Worm (Caenorhabditis elegans) whole organism, mixed stage, embryonic: Measurements from ENCODE around the gene dpy-9.

Source experiments
- M03D4.4 ChIP-seq: sonication (generic microtip); optimal IDR thresholded peaks from 2 replicates; lab custom pipeline; 2017; ENCODE audit warnings: mild to moderate bottlenecking, missing genetic modification characterization, missing compliant biosample characterization
- bed-3 ChIP-seq: fragments of 200-800 bp; sonication (Bioruptor generic); optimal IDR thresholded peaks from 3 replicates; lab custom pipeline; 2018; ENCODE audit warnings: mild to moderate bottlenecking, missing genetic modification characterization, moderate library complexity, missing compliant biosample characterization
- blmp-1 ChIP-seq: fragments of 150-350 bp; optimal IDR thresholded peaks from 2 replicates; lab custom pipeline; 2014; ENCODE audit warnings: missing biosample characterization, missing genetic modification characterization
- ceh-39 ChIP-seq: fragments of 150-350 bp; optimal IDR thresholded peaks from 2 replicates; lab custom pipeline; 2014; ENCODE audit warnings: missing biosample characterization, missing genetic modification characterization
- ceh-43 ChIP-seq: fragments of 200-800 bp; sonication (Bioruptor generic); optimal IDR thresholded peaks from 2 replicates; lab custom pipeline; 2018; ENCODE audit warnings: mild to moderate bottlenecking, missing genetic modification characterization, moderate library complexity, missing compliant biosample characterization
- ceh-83 ChIP-seq: fragments of 200-800 bp; sonication (Bioruptor generic); optimal IDR thresholded peaks from 2 replicates; lab custom pipeline; 2018; ENCODE audit warnings: mild to moderate bottlenecking, missing genetic modification characterization, missing compliant biosample characterization
- ces-1 ChIP-seq: fragments of 150-350 bp; optimal IDR thresholded peaks from 2 replicates; lab custom pipeline; 2014; ENCODE audit warnings: missing biosample characterization, missing genetic modification reagents, missing genetic modification characterization
- cnd-1 ChIP-seq: fragments of 200-800 bp; sonication (Bioruptor generic); optimal IDR thresholded peaks from 2 replicates; lab custom pipeline; 2018; ENCODE audit warnings: mild to moderate bottlenecking, missing genetic modification characterization, missing compliant biosample characterization
- drap-1 ChIP-seq: fragments of 200-800 bp; sonication (Bioruptor generic); optimal IDR thresholded peaks from 3 replicates; lab custom pipeline; 2018; ENCODE audit warnings: mild to moderate bottlenecking, missing genetic modification characterization, missing compliant biosample characterization
- elt-1 ChIP-seq: sonication (generic microtip); optimal IDR thresholded peaks from 2 replicates; lab custom pipeline; 2017; ENCODE audit warnings: missing genetic modification characterization, mild to moderate bottlenecking, missing compliant biosample characterization, antibody characterized with exemption, moderate library complexity, borderline replicate concordance; ENCODE audit not compliant: insufficient read depth
- elt-3 ChIP-seq: fragments of 150-350 bp; optimal IDR thresholded peaks from 2 replicates; lab custom pipeline; 2014; ENCODE audit warnings: missing biosample characterization, missing genetic modification characterization
- flh-1 ChIP-seq: fragments of 200-800 bp; sonication (Bioruptor generic); optimal IDR thresholded peaks from 2 replicates; lab custom pipeline; 2018; ENCODE audit warnings: mild to moderate bottlenecking, missing genetic modification characterization, moderate library complexity, missing compliant biosample characterization
- ham-2 ChIP-seq: fragments of 200-800 bp; sonication (Bioruptor generic); optimal IDR thresholded peaks from 2 replicates; lab custom pipeline; 2018; ENCODE audit warnings: mild to moderate bottlenecking, missing genetic modification characterization, missing compliant biosample characterization
- hlh-1 ChIP-seq: fragments of 150-350 bp; optimal IDR thresholded peaks from 2 replicates; lab custom pipeline; 2014; ENCODE audit warnings: missing biosample characterization, missing genetic modification reagents, missing genetic modification characterization
- lin-32 ChIP-seq: fragments of 200-800 bp; sonication (Bioruptor generic); optimal IDR thresholded peaks from 2 replicates; lab custom pipeline; 2018; ENCODE audit warnings: mild to moderate bottlenecking, missing genetic modification characterization, missing compliant biosample characterization
- lsy-2 ChIP-seq: fragments of 150-350 bp; optimal IDR thresholded peaks from 2 replicates; lab custom pipeline; 2014; ENCODE audit warnings: missing biosample characterization, missing genetic modification characterization
- mab-5 ChIP-seq: fragments of 150-350 bp; optimal IDR thresholded peaks from 2 replicates; lab custom pipeline; 2014; ENCODE audit warnings: missing biosample characterization, missing genetic modification characterization
- mep-1 ChIP-seq: fragments of 150-350 bp; optimal IDR thresholded peaks from 2 replicates; lab custom pipeline; 2017; ENCODE audit warnings: missing biosample characterization, missing genetic modification reagents, missing genetic modification characterization, inconsistent platforms
- mls-2 ChIP-seq: sonication (generic microtip); optimal IDR thresholded peaks from 2 replicates; lab custom pipeline; 2016; ENCODE audit warnings: mild to moderate bottlenecking, missing genetic modification characterization, moderate library complexity, missing compliant biosample characterization
- nhr-12 ChIP-seq: fragments of 150-350 bp; optimal IDR thresholded peaks from 2 replicates; lab custom pipeline; 2014; ENCODE audit warnings: missing biosample characterization, missing genetic modification characterization
- nhr-2 ChIP-seq: fragments of 150-350 bp; optimal IDR thresholded peaks from 2 replicates; lab custom pipeline; 2014; ENCODE audit warnings: missing biosample characterization, missing genetic modification characterization
- nhr-237 ChIP-seq: fragments of 150-350 bp; optimal IDR thresholded peaks from 2 replicates; lab custom pipeline; 2014; ENCODE audit warnings: missing biosample characterization, missing genetic modification characterization
- nhr-28 ChIP-seq: fragments of 150-350 bp; optimal IDR thresholded peaks from 2 replicates; lab custom pipeline; 2014; ENCODE audit warnings: missing biosample characterization, missing genetic modification characterization
- nhr-76 ChIP-seq: sonication (generic microtip); optimal IDR thresholded peaks from 2 replicates; lab custom pipeline; 2017; ENCODE audit warnings: missing biosample characterization, missing genetic modification characterization
- pha-4 ChIP-seq: fragments of 150-350 bp; optimal IDR thresholded peaks from 2 replicates; lab custom pipeline; 2018; ENCODE audit warnings: missing biosample characterization, missing genetic modification reagents, missing genetic modification characterization
- sem-2 ChIP-seq: fragments of 200-800 bp; sonication (Bioruptor generic); optimal IDR thresholded peaks from 2 replicates; lab custom pipeline; 2018; ENCODE audit warnings: mild to moderate bottlenecking, missing genetic modification characterization, missing compliant biosample characterization
- snpc-4 ChIP-seq: fragments of 150-350 bp; optimal IDR thresholded peaks from 2 replicates; lab custom pipeline; 2014; ENCODE audit warnings: missing biosample characterization, missing genetic modification characterization
- sptf-1 ChIP-seq: sonication (generic microtip); optimal IDR thresholded peaks from 2 replicates; lab custom pipeline; 2017; ENCODE audit warnings: mild to moderate bottlenecking, missing genetic modification characterization, moderate library complexity, missing compliant biosample characterization
- tbx-8 ChIP-seq: fragments of 200-800 bp; sonication (Bioruptor generic); optimal IDR thresholded peaks from 2 replicates; lab custom pipeline; 2018; ENCODE audit warnings: mild to moderate bottlenecking, missing genetic modification characterization, moderate library complexity, missing compliant biosample characterization
- unc-120 ChIP-seq: sonication (generic microtip); optimal IDR thresholded peaks from 2 replicates; lab custom pipeline; 2017; ENCODE audit warnings: missing genetic modification characterization, missing compliant biosample characterization; ENCODE audit not compliant: poor library complexity, severe bottlenecking
- unc-39 ChIP-seq: fragments of 150-350 bp; optimal IDR thresholded peaks from 2 replicates; lab custom pipeline; 2014; ENCODE audit warnings: missing biosample characterization, missing genetic modification characterization
- zip-8 ChIP-seq: fragments of 150-350 bp; optimal IDR thresholded peaks from 2 replicates; lab custom pipeline; 2014; ENCODE audit warnings: missing biosample characterization, missing genetic modification characterization
- ztf-11 ChIP-seq: fragments of 150-350 bp; optimal IDR thresholded peaks from 2 replicates; lab custom pipeline; 2014; ENCODE audit warnings: missing biosample characterization, missing genetic modification characterization

The dpy-9 gene

DNA sequence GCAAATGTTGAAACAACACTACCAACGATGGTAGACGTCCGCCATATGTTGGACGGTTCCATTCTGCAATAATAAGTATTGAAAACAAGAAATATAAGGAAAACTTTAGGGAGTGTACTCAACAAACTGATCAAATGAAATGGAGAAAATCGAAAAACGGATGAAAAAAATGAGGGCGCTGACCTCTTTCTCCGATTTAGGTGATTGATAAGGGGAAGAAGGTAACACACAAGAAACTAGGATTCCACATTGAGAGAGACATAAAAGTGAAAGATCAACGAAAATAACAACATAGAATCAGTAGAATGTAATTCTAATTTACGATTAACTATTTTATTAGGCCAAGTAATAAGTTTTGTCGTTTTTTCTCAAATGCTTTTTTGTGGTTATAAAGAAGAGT is at the start of gene dpy-9:
dpy-9 (minus strand) TSS at position 63 of the 400 bp plus-strand sequence.
- TF ChIP-seq M03D4.4 (tag; lab: Kevin White, UChicago) (no peak), snpc-4 (tag; lab: Kevin White, UChicago) (no peak), unc-39 (tag; lab: Kevin White, UChicago) (no peak), hlh-1 (tag; lab: Kevin White, UChicago) (no peak), cnd-1 (tag; lab: Kevin White, UChicago) (no peak), zip-8 (tag; lab: Kevin White, UChicago) (no peak), lin-32 (GFP tag; lab: Kevin White, UChicago) (no peak), sem-2 (GFP tag; lab: Kevin White, UChicago) (no peak), nhr-237 (tag; lab: Kevin White, UChicago) (no peak), ham-2 (GFP tag; lab: Kevin White, UChicago) (no peak), nhr-2 (tag; lab: Kevin White, UChicago) (no peak), ztf-11 (tag; lab: Kevin White, UChicago) (no peak), ceh-43 (no peak), elt-1 (tag; lab: Kevin White, UChicago) (no peak)

DNA sequence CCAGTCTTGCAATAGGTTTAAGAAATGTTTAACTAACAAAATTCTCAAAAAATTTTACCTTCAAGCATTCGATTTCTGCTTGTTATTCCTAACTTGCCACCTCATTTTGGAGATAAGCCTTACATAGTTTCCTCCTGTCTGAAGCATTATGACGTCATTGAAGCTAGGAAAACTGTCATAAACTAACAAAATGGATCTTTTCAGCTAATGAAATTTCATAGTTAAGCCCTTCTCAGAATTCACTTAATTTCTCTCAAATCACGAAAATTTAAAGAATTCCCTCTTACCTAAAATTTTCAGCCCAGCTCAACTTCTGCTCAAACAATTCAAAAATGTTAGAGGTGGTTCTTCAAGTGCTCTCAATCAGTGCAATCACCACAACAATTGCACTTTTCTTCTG is 48.2 kb upstream of the dpy-9 start, which contains the start of gene swt-1:
swt-1 (plus strand) TSS at position 301 of the 400 bp plus-strand sequence.
- peak; percentile 73 for TF ChIP-seq zip-8 (tag; lab: Kevin White, UChicago)
- no peak for TF ChIP-seq pha-4

DNA sequence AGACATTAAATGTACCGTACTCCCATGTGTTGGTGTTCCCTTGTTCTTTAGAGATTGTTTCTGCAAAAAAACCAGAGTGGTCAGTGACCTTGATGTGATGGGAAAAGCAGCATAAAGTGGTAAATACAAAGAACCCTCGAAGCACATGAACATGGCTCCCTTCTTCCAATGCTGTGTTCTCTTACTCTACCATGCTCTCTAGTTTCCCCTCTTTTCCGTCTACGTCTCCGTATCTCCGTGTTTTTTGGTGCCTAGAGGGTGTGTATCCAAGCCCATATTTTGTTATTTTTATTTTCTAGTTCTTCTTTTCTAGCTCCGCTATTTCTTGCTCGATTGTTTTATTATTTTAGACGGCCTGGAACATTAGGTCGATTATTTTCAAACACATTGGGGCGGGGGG is 47.6 kb upstream of the dpy-9 start:
- TF ChIP-seq elt-3 (tag; lab: Kevin White, UChicago) (no peak), cnd-1 (tag; lab: Kevin White, UChicago) (no peak), nhr-28 (tag; lab: Kevin White, UChicago) (no peak), lsy-2 (tag; lab: Kevin White, UChicago) (no peak), tbx-8 (GFP tag; lab: Kevin White, UChicago) (no peak), drap-1 (no peak), sptf-1 (tag; lab: Kevin White, UChicago) (no peak), unc-120 (no peak), nhr-2 (tag; lab: Kevin White, UChicago) (no peak), mep-1 (tag; lab: Kevin White, UChicago) (no peak), ceh-83 (GFP tag; lab: Kevin White, UChicago) (no peak), lin-32 (GFP tag; lab: Kevin White, UChicago) (no peak), nhr-76 (tag; lab: Kevin White, UChicago) (no peak), hlh-1 (tag; lab: Kevin White, UChicago) (no peak), flh-1 (no peak), ztf-11 (tag; lab: Kevin White, UChicago) (no peak), nhr-12 (tag; lab: Kevin White, UChicago) (no peak), pha-4 (no peak), snpc-4 (tag; lab: Kevin White, UChicago) (no peak), zip-8 (tag; lab: Kevin White, UChicago) (no peak)
- TF ChIP-seq, all 35 proteins: peak for 0

DNA sequence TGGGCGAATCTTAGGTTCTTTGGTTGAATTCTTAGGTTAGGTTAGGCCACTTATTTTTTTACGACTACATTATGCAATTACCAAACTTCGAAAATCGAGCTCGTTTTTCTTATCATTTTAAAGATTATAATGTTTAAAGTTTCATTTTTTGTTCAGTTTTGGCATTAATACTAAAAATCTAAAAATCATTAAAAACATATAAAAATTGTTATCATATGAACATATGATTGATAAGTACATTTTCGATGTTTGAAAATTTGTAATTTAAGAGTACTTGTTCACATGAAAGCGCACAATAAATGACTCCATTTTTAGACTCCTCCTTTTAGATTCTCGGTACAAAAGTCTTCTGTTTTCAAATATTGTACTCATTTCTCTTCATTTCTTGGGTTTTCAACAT is 46.1 kb upstream of the dpy-9 start:
- TF ChIP-seq ceh-43 (no peak), mls-2 (no peak), lsy-2 (tag; lab: Kevin White, UChicago) (no peak), bed-3 (no peak), unc-120 (no peak), ces-1 (GFP tag; lab: Kevin White, UChicago) (no peak), blmp-1 (tag; lab: Kevin White, UChicago) (no peak), unc-39 (tag; lab: Kevin White, UChicago) (no peak)
- TF ChIP-seq, all 35 proteins: peak for 0

DNA sequence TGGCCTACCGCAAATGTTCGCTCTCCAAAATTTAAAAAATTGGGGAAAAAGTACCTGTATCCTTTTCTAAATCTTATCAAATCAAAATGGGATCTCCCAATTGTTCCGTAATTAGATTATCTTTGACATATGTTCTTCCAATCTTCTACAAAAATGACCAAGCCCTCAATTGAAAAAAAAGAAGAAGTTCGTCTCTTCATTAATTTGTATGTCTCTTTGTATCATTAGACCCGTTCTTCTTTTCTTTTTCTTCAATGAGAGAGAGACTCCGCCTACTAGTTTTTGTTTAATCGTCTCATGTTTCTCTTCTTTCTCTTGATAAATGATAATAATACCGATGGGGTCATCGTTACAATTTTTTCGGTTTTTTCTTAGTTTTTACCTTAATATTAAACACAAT is 44.3 kb upstream of the dpy-9 start:
- TF ChIP-seq nhr-76 (tag; lab: Kevin White, UChicago): no peak
- TF ChIP-seq blmp-1 (tag; lab: Kevin White, UChicago): no peak
- TF ChIP-seq ceh-39 (tag; lab: Kevin White, UChicago): no peak
- no peak for TF ChIP-seq mls-2
- no peak for TF ChIP-seq mab-5 (tag; lab: Kevin White, UChicago)
- no peak for TF ChIP-seq zip-8 (tag; lab: Kevin White, UChicago)
- TF ChIP-seq tbx-8 (GFP tag; lab: Kevin White, UChicago): no peak
